Worm (Caenorhabditis elegans): ENCODE results near the gene C45B11.2.

DNA sequence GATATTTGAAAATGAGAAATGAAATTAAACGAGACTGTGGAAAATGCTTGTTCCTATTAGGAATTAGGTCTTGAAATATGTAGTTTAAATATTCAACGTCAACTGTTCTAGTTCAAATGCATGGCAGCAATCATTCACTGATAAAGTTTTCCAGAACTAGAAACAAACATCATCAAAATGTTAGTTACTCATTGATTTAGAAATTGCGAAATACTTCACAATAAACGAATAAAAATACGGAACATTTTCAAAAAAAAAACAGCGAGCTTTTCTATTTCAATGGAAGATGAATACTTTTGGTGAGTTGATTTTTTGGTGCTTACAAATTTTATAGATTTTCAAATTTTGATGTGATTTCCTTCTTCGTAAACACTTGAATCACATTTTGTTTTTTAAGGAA is at the start of gene C45B11.2:
- no peak for TF ChIP-seq scrt-1 (GFP tag; IDR thresholded peaks at IDR 0.05)
- TF ChIP-seq tbx-37 (GFP tag; conservative IDR thresholded peaks at IDR 0.05): no peak
- no peak for TF ChIP-seq ceh-13 (GFP tag; optimal IDR thresholded peaks at IDR 0.05)
- TF ChIP-seq ama-1 (optimal IDR thresholded peaks at IDR 0.05): no peak
- TF ChIP-seq aly-1 (tag; optimal IDR thresholded peaks at IDR 0.05): no peak
- no peak for TF ChIP-seq hmg-4 (GFP tag; optimal IDR thresholded peaks at IDR 0.05)
- TF ChIP-seq ceh-36 (tag; optimal IDR thresholded peaks at IDR 0.05): no peak
- TF ChIP-seq tra-4 (tag; optimal IDR thresholded peaks at IDR 0.05): no peak

All from whole organism, early embryonic.